Worm (Caenorhabditis elegans) whole organism, L1 larva: ENCODE results near the gene decr-1.2.

Source experiments
- blmp-1 ChIP-seq: fragments of 150-350 bp; optimal IDR thresholded peaks from 2 replicates; lab custom pipeline; 2014; ENCODE audit warnings: missing biosample characterization, missing genetic modification characterization
- nhr-90 ChIP-seq: sonication (generic microtip); optimal IDR thresholded peaks from 2 replicates; lab custom pipeline; 2016; ENCODE audit warnings: mild to moderate bottlenecking, missing genetic modification characterization, missing compliant biosample characterization; ENCODE audit not compliant: poor library complexity
- unc-62 ChIP-seq: fragments of 150-350 bp; optimal IDR thresholded peaks from 2 replicates; lab custom pipeline; 2014; ENCODE audit warnings: missing biosample characterization, missing genetic modification reagents, missing genetic modification characterization
- zag-1 ChIP-seq: fragments of 150-350 bp; optimal IDR thresholded peaks from 2 replicates; lab custom pipeline; 2014; ENCODE audit warnings: missing biosample characterization, missing genetic modification characterization
- ztf-11 ChIP-seq, 2 experiments: sonication (generic microtip); optimal IDR thresholded peaks; 2 replicates each; lab custom pipeline; 2016 to 2017; ENCODE audit warnings: missing genetic modification characterization in 2 of 2, missing biosample characterization in 1 of 2, missing compliant biosample characterization in 1 of 2
- ztf-4 ChIP-seq: fragments of 150-350 bp; optimal IDR thresholded peaks from 2 replicates; lab custom pipeline; 2014; ENCODE audit warnings: missing biosample characterization, missing genetic modification characterization

DNA sequence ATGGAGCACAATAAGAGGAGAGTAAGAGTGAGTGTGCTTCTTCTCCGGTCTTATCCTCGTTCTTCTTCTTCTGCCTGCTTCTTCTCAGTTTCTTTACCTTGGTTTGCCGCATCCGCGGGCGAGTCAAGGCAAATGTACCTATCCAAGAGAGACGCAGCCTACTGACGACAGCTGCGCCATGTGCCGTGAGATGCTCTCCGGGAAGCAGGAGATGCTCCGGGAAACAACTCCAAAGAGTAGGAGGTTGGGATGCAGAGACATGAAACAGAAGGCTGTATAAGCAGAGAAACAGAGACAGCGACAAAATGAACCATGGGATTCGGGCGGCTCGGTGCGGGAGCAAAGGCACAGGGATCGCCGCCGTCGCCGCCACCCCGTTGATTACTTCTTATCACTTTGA is 46.4 kb upstream of the decr-1.2 start:
- TF ChIP-seq nhr-90 (no peak), ztf-11 (tag; optimal IDR thresholded peaks at IDR 0.05; lab: Kevin White, UChicago) (no peak), ztf-4 (tag; lab: Kevin White, UChicago) (no peak), blmp-1 (tag; lab: Kevin White, UChicago) (no peak), unc-62 (GFP tag; lab: Kevin White, UChicago) (no peak), zag-1 (no peak)
